Fruit fly (Drosophila melanogaster) whole organism, embryonic: ENCODE measurements around the gene Hr78.

Experiments used
- Awh ChIP-seq: fragments of 200-800 bp; sonication (Bioruptor generic); IDR thresholded peaks from 2 replicates; pipeline ENCODE4, ENCODE4 v1.3.6; 2022; ENCODE audit warnings: missing biosample characterization, missing genetic modification characterization
- Blimp-1 ChIP-seq: fragments of 200-800 bp; sonication (Bioruptor generic); optimal IDR thresholded peaks from 3 replicates; lab custom pipeline; 2018; ENCODE audit warnings: missing biosample characterization, missing genetic modification characterization, mild to moderate bottlenecking, moderate library complexity, missing genetic modification reagents
- CG10431 ChIP-seq: fragments of 200-800 bp; sonication (Bioruptor generic); optimal IDR thresholded peaks from 3 replicates; lab custom pipeline; 2018; ENCODE audit warnings: missing biosample characterization, mild to moderate bottlenecking, missing genetic modification characterization
- CG11456 ChIP-seq: fragments of 200-800 bp; sonication (Bioruptor generic); IDR thresholded peaks from 3 replicates; pipeline ENCODE4 v1.3.6; 2022; ENCODE audit warnings: missing biosample characterization, missing genetic modification characterization
- CG11695 ChIP-seq: fragments of 200-800 bp; sonication (Bioruptor generic); IDR thresholded peaks from 3 replicates; pipeline ENCODE4 v1.3.6; 2022; ENCODE audit warnings: missing biosample characterization, missing genetic modification characterization
- CG12236 ChIP-seq: fragments of 200-800 bp; sonication (Bioruptor generic); optimal IDR thresholded peaks from 2 replicates; lab custom pipeline; 2016; ENCODE audit warnings: missing biosample characterization, missing genetic modification characterization
- CG12659 ChIP-seq: fragments of 200-800 bp; sonication (Bioruptor generic); optimal IDR thresholded peaks from 3 replicates; lab custom pipeline; 2017; ENCODE audit warnings: mild to moderate bottlenecking, missing biosample characterization, missing genetic modification reagents, missing genetic modification characterization
- CG13287 ChIP-seq: fragments of 200-800 bp; sonication (Bioruptor generic); IDR thresholded peaks from 2 replicates; pipeline ENCODE4 v1.3.6; 2022; ENCODE audit warnings: missing biosample characterization, missing genetic modification characterization; ENCODE audit not compliant: partially characterized antibody
- CG14710 ChIP-seq: fragments of 200-800 bp; sonication (Bioruptor generic); optimal IDR thresholded peaks from 3 replicates; lab custom pipeline; 2019; ENCODE audit warnings: missing biosample characterization, mild to moderate bottlenecking, missing genetic modification characterization, moderate library complexity
- CG1529 ChIP-seq: fragments of 200-800 bp; sonication (Bioruptor generic); optimal IDR thresholded peaks from 3 replicates; lab custom pipeline; 2018; ENCODE audit warnings: missing biosample characterization, missing genetic modification characterization
- CG15696 ChIP-seq: fragments of 200-800 bp; sonication (Bioruptor generic); optimal IDR thresholded peaks from 2 replicates; lab custom pipeline; 2019; ENCODE audit warnings: missing biosample characterization, mild to moderate bottlenecking, missing genetic modification characterization, moderate library complexity
- CG18764 ChIP-seq: fragments of 200-800 bp; sonication (Bioruptor generic); optimal IDR thresholded peaks from 3 replicates; lab custom pipeline; 2016; ENCODE audit warnings: missing biosample characterization, missing genetic modification characterization
- CG2129 ChIP-seq: fragments of 200-800 bp; sonication (Bioruptor generic); IDR thresholded peaks from 2 replicates; pipeline ENCODE4 v1.3.6; 2022; ENCODE audit warnings: missing biosample characterization, missing genetic modification characterization; ENCODE audit not compliant: partially characterized antibody
- CG31365 ChIP-seq: fragments of 200-800 bp; sonication (Bioruptor generic); optimal IDR thresholded peaks from 2 replicates; lab custom pipeline; 2018; ENCODE audit warnings: missing biosample characterization, mild to moderate bottlenecking, missing genetic modification characterization
- CG3281 ChIP-seq: fragments of 200-800 bp; sonication (Bioruptor generic); optimal IDR thresholded peaks from 3 replicates; lab custom pipeline; 2017; ENCODE audit warnings: missing biosample characterization, mild to moderate bottlenecking, missing genetic modification characterization
- CG3995 ChIP-seq: fragments of 200-800 bp; sonication (Bioruptor generic); optimal IDR thresholded peaks from 3 replicates; lab custom pipeline; 2016; ENCODE audit warnings: missing biosample characterization, missing genetic modification characterization
- CG4617 ChIP-seq: fragments of 200-800 bp; sonication (Bioruptor generic); optimal IDR thresholded peaks from 3 replicates; lab custom pipeline; 2016; ENCODE audit warnings: missing biosample characterization, missing genetic modification characterization, borderline replicate concordance
- CG6683 ChIP-seq: fragments of 200-800 bp; sonication (Bioruptor generic); optimal IDR thresholded peaks from 2 replicates; lab custom pipeline; 2017; ENCODE audit warnings: missing biosample characterization, mild to moderate bottlenecking, missing genetic modification characterization, missing genetic modification reagents
- CG6765 ChIP-seq: fragments of 200-800 bp; sonication (Bioruptor generic); optimal IDR thresholded peaks from 3 replicates; lab custom pipeline; 2017; ENCODE audit warnings: missing biosample characterization, mild to moderate bottlenecking, missing genetic modification characterization
- CG6854 ChIP-seq: fragments of 200-800 bp; sonication (Bioruptor generic); optimal IDR thresholded peaks from 3 replicates; lab custom pipeline; 2017; ENCODE audit warnings: missing biosample characterization, mild to moderate bottlenecking, missing genetic modification characterization
- CG7357 ChIP-seq: fragments of 200-800 bp; sonication (Bioruptor generic); IDR thresholded peaks from 3 replicates; pipeline ENCODE4 v1.3.6; 2022; ENCODE audit warnings: missing biosample characterization, missing genetic modification characterization
- CG8765 ChIP-seq: fragments of 200-800 bp; sonication (Bioruptor generic); IDR thresholded peaks from 2 replicates; pipeline ENCODE4 v1.3.6; 2022; ENCODE audit warnings: missing biosample characterization, missing genetic modification characterization
- CG9609 ChIP-seq: fragments of 200-800 bp; sonication (Bioruptor generic); optimal IDR thresholded peaks from 3 replicates; lab custom pipeline; 2016; ENCODE audit warnings: missing biosample characterization, missing genetic modification characterization
- CG9817 ChIP-seq: fragments of 200-800 bp; sonication (Bioruptor generic); optimal IDR thresholded peaks from 2 replicates; lab custom pipeline; 2018; ENCODE audit warnings: missing biosample characterization, mild to moderate bottlenecking, missing genetic modification characterization, moderate library complexity
- CG9876 ChIP-seq: fragments of 200-800 bp; sonication (Bioruptor generic); optimal IDR thresholded peaks from 2 replicates; lab custom pipeline; 2016; ENCODE audit warnings: missing biosample characterization, missing genetic modification characterization
- Dad ChIP-seq: fragments of 200-800 bp; sonication (Bioruptor generic); optimal IDR thresholded peaks from 3 replicates; lab custom pipeline; 2016; ENCODE audit warnings: missing biosample characterization, missing genetic modification characterization
- Doc2 ChIP-seq: fragments of 200-800 bp; sonication (Bioruptor generic); IDR thresholded peaks from 2 replicates; pipeline ENCODE4 v1.3.6; 2022; ENCODE audit warnings: missing biosample characterization, missing genetic modification characterization
- GATAe ChIP-seq: fragments of 200-800 bp; sonication (Bioruptor generic); conservative IDR thresholded peaks from 2 replicates; pipeline ENCODE4 v1.3.6; 2022; ENCODE audit warnings: missing biosample characterization, missing genetic modification characterization
- HLHmδ ChIP-seq: fragments of 200-800 bp; sonication (Bioruptor generic); optimal IDR thresholded peaks from 2 replicates; lab custom pipeline; 2018; ENCODE audit warnings: missing biosample characterization, mild to moderate bottlenecking, missing genetic modification characterization, moderate library complexity
- Hmr ChIP-seq: fragments of 200-800 bp; sonication (Bioruptor generic); optimal IDR thresholded peaks from 3 replicates; lab custom pipeline; 2017; ENCODE audit warnings: mild to moderate bottlenecking, missing biosample characterization, missing genetic modification reagents, missing genetic modification characterization
- MTF-1 ChIP-seq: fragments of 200-800 bp; sonication (Bioruptor generic); optimal IDR thresholded peaks from 2 replicates; lab custom pipeline; 2018; ENCODE audit warnings: missing biosample characterization, mild to moderate bottlenecking, missing genetic modification characterization, borderline replicate concordance
- Mad ChIP-seq: fragments of 200-800 bp; sonication (Bioruptor generic); optimal IDR thresholded peaks from 2 replicates; lab custom pipeline; 2016; ENCODE audit warnings: missing biosample characterization, missing genetic modification characterization
- Oaz ChIP-seq: fragments of 200-800 bp; sonication (Bioruptor generic); IDR thresholded peaks from 2 replicates; pipeline ENCODE4 v1.3.6; 2022; ENCODE audit warnings: missing biosample characterization, missing genetic modification characterization
- Poxn ChIP-seq: fragments of 200-800 bp; sonication (Bioruptor generic); IDR thresholded peaks from 2 replicates; pipeline ENCODE4 v1.3.6; 2022; ENCODE audit warnings: missing biosample characterization, missing genetic modification characterization
- Sox102F ChIP-seq: fragments of 200-800 bp; sonication (Bioruptor generic); optimal IDR thresholded peaks from 2 replicates; lab custom pipeline; 2018; ENCODE audit warnings: missing biosample characterization, mild to moderate bottlenecking, missing genetic modification characterization, moderate library complexity
- al ChIP-seq: fragments of 200-800 bp; sonication (Bioruptor generic); IDR thresholded peaks from 2 replicates; pipeline ENCODE4 v1.3.6; 2022; ENCODE audit warnings: missing biosample characterization, missing genetic modification characterization
- aop ChIP-seq: fragments of 200-800 bp; sonication (Bioruptor generic); IDR thresholded peaks from 2 replicates; pipeline ENCODE4 v1.3.6; 2022; ENCODE audit warnings: missing biosample characterization, missing genetic modification characterization
- bab2 ChIP-seq: fragments of 200-800 bp; sonication (Bioruptor generic); optimal IDR thresholded peaks from 2 replicates; lab custom pipeline; 2016; ENCODE audit warnings: missing biosample characterization, missing genetic modification characterization
- chn ChIP-seq: fragments of 200-800 bp; sonication (Bioruptor generic); optimal IDR thresholded peaks from 2 replicates; lab custom pipeline; 2016; ENCODE audit warnings: missing biosample characterization, missing genetic modification characterization
- dati ChIP-seq: fragments of 200-800 bp; sonication (Bioruptor generic); IDR thresholded peaks from 2 replicates; pipeline ENCODE4 v1.3.6; 2022; ENCODE audit warnings: missing biosample characterization, missing genetic modification characterization
- fu2 ChIP-seq: fragments of 200-800 bp; sonication (Bioruptor generic); optimal IDR thresholded peaks from 2 replicates; lab custom pipeline; 2016; ENCODE audit warnings: missing biosample characterization, missing genetic modification characterization
- gfzf ChIP-seq: fragments of 200-800 bp; sonication (Bioruptor generic); optimal IDR thresholded peaks from 2 replicates; lab custom pipeline; 2016; ENCODE audit warnings: missing biosample characterization, mild to moderate bottlenecking, missing genetic modification characterization, moderate library complexity
- her ChIP-seq: fragments of 200-800 bp; sonication (Bioruptor generic); optimal IDR thresholded peaks from 2 replicates; lab custom pipeline; 2016; ENCODE audit warnings: missing biosample characterization, missing genetic modification characterization
- jumu ChIP-seq: fragments of 200-800 bp; sonication (Bioruptor generic); optimal IDR thresholded peaks from 3 replicates; lab custom pipeline; 2016; ENCODE audit warnings: missing biosample characterization, missing genetic modification characterization
- odd ChIP-seq: fragments of 200-800 bp; sonication (Bioruptor generic); optimal IDR thresholded peaks from 2 replicates; lab custom pipeline; 2017; ENCODE audit warnings: missing biosample characterization, mild to moderate bottlenecking, missing genetic modification characterization
- ssp ChIP-seq: fragments of 200-800 bp; sonication (Bioruptor generic); IDR thresholded peaks from 2 replicates; pipeline ENCODE4 v1.3.6; 2022; ENCODE audit warnings: missing biosample characterization, missing genetic modification characterization
- tin ChIP-seq: fragments of 200-800 bp; sonication (Bioruptor generic); optimal IDR thresholded peaks from 3 replicates; lab custom pipeline; 2016; ENCODE audit warnings: missing biosample characterization, missing genetic modification characterization
- ttk ChIP-seq: fragments of 200-800 bp; sonication (Bioruptor generic); IDR thresholded peaks from 2 replicates; pipeline ENCODE4 v2.1.2; 2022; ENCODE audit warnings: missing biosample characterization, missing genetic modification characterization
- zen ChIP-seq: fragments of 200-800 bp; sonication (Bioruptor generic); optimal IDR thresholded peaks from 3 replicates; lab custom pipeline; 2018; ENCODE audit warnings: missing biosample characterization, mild to moderate bottlenecking, missing genetic modification characterization, moderate library complexity
- zfh2 ChIP-seq: fragments of 200-800 bp; sonication (Bioruptor generic); optimal IDR thresholded peaks from 2 replicates; lab custom pipeline; 2016; ENCODE audit warnings: missing biosample characterization, missing genetic modification characterization

Gene Hr78

DNA sequence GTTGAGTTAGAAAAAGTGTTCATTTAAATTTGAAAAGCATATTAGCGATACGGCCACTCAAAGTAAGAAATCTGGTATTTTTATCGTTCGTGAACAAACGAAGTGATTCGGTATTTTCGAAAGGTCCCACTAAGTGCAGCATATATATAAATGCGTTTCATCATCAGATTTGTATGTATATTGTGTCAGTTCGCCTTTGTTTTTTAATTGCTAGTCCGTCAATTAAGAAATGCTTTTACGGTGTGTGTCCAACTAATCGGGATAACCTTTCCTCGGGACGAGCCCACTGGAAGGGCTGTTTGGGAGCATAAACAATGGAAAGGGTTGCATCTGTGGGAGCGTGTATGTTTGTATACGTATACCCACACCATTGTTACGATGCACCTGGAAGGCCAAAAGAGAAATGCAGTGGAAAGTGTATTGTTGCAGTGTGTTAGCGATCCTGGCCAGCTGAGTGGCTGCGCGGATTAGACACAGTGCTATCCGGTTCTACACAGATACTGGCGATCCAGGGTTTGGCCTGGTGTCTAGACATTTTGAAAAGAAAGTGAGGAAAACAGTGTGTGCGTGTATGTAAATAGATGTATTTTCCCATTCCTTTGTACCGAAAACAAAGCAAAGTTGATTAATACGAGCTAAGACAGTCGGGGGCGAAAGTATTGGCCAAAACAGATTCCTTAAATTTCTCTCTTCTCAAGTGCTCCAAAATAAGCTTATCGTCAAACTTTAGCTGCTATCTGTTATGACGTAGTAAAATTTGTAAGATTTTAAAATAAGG is 26.0 kb upstream of the Hr78 start, which contains the start of gene CG7611 (continued):
- peak; percentile 27; the same call in 1 of the 2 replicates for TF ChIP-seq CG13287 (GFP tag; lab: Robert Waterston, UW)
- no peak for TF ChIP-seq CG12236 (GFP tag; lab: Kevin White, UChicago)
- TF ChIP-seq Oaz (GFP tag; lab: Robert Waterston, UW), result no peak
- peak; percentile 40 for TF ChIP-seq CG3995
- no peak for TF ChIP-seq Awh (GFP tag; lab: Robert Waterston, UW)
- no peak for TF ChIP-seq CG6765 (GFP tag; lab: Kevin White, UChicago)
- TF ChIP-seq Mad, result no peak
- TF ChIP-seq HLHmδ, result no peak
- TF ChIP-seq ssp (GFP tag; lab: Robert Waterston, UW), result peak; percentile 46; the same call in 1 of the 2 replicates
- TF ChIP-seq CG9876 (GFP tag; lab: Kevin White, UChicago), result no peak
- TF ChIP-seq CG14710, result peak; percentile 35
- no peak for TF ChIP-seq CG6854 (GFP tag; lab: Kevin White, UChicago)
- TF ChIP-seq CG10431 (GFP tag; lab: Kevin White, UChicago), result peak; percentile 79
- no peak for TF ChIP-seq Dad (GFP tag; lab: Kevin White, UChicago)
- TF ChIP-seq jumu (GFP tag; lab: Kevin White, UChicago), result no peak
- TF ChIP-seq odd (GFP tag; lab: Kevin White, UChicago), result no peak
- TF ChIP-seq CG18764, result no peak
- TF ChIP-seq CG6683, result no peak
- no peak for TF ChIP-seq bab2
- no peak for TF ChIP-seq CG2129 (GFP tag; lab: Robert Waterston, UW)
- peak; percentile 79 for TF ChIP-seq CG4617 (GFP tag; lab: Kevin White, UChicago)
- no peak for TF ChIP-seq Blimp-1 (GFP tag; lab: Kevin White, UChicago)
- TF ChIP-seq CG7357 (GFP tag; lab: Robert Waterston, UW), result no peak
- no peak for TF ChIP-seq fu2 (GFP tag; lab: Kevin White, UChicago)
- no peak for TF ChIP-seq CG11456
- TF ChIP-seq Doc2, result no peak
- no peak for TF ChIP-seq CG31365 (tag; lab: Kevin White, UChicago)
- no peak for TF ChIP-seq CG15696
- no peak for TF ChIP-seq chn (GFP tag; lab: Kevin White, UChicago)
- TF ChIP-seq CG9817 (tag; lab: Kevin White, UChicago), result no peak
- no peak for TF ChIP-seq GATAe (GFP tag; lab: Robert Waterston, UW)
- TF ChIP-seq tin, result no peak
- TF ChIP-seq MTF-1 (GFP tag; lab: Kevin White, UChicago), result no peak
- no peak for TF ChIP-seq ttk
- TF ChIP-seq gfzf (GFP tag; lab: Kevin White, UChicago), result peak; percentile 78
- TF ChIP-seq zfh2 (GFP tag; lab: Kevin White, UChicago), result no peak
- no peak for TF ChIP-seq Sox102F
- no peak for TF ChIP-seq Poxn (GFP tag; lab: Robert Waterston, UW)
- no peak for TF ChIP-seq aop (GFP tag; lab: Robert Waterston, UW)
- no peak for TF ChIP-seq CG1529 (GFP tag; lab: Kevin White, UChicago)
- no peak for TF ChIP-seq CG8765 (GFP tag; lab: Robert Waterston, UW)
- no peak for TF ChIP-seq CG3281 (GFP tag; lab: Kevin White, UChicago)
- TF ChIP-seq CG9609 (GFP tag; lab: Kevin White, UChicago), result no peak
- no peak for TF ChIP-seq dati (GFP tag; lab: Robert Waterston, UW)
- no peak for TF ChIP-seq al (GFP tag; lab: Robert Waterston, UW)
- TF ChIP-seq zen, result no peak
- TF ChIP-seq CG12659 (GFP tag; lab: Kevin White, UChicago), result no peak
- no peak for TF ChIP-seq her (GFP tag; lab: Kevin White, UChicago)
- no peak for TF ChIP-seq Hmr (GFP tag; lab: Kevin White, UChicago)
- no peak for TF ChIP-seq CG11695 (GFP tag; lab: Robert Waterston, UW)
